Fruit fly (Drosophila melanogaster): ENCODE data around the gene Rbfox1.

dm6 chr3L:10637819-10638218 is 156.6 kb downstream of the Rbfox1 start, which contains the start of gene Cnep1r2:
- TF ChIP-seq gl (tag; optimal IDR thresholded peaks at IDR 0.05) (peak; percentile 65), rn (GFP tag; IDR thresholded peaks at IDR 0.05) (peak; percentile 85), D1 (tag; optimal IDR thresholded peaks at IDR 0.05) (peak; percentile 84)

All from whole organism, pupa.